Worm (Caenorhabditis elegans) whole organism, early embryonic: ENCODE data around the gene F49H12.3.

Source experiments
- B0310.2 ChIP-seq: sonication (generic microtip); optimal IDR thresholded peaks from 2 replicates; lab custom pipeline; 2016; ENCODE audit warnings: mild to moderate bottlenecking, missing genetic modification characterization, missing compliant biosample characterization
- F13C5.2 ChIP-seq: sonication (generic microtip); optimal IDR thresholded peaks from 2 replicates; lab custom pipeline; 2017; ENCODE audit warnings: mild to moderate bottlenecking, missing genetic modification characterization, inconsistent platforms, missing compliant biosample characterization
- aly-1 ChIP-seq: sonication (generic microtip); optimal IDR thresholded peaks from 2 replicates; lab custom pipeline; 2016; ENCODE audit warnings: missing genetic modification characterization, missing compliant biosample characterization
- ama-1 ChIP-seq: fragments of 150-350 bp; optimal IDR thresholded peaks from 2 replicates; lab custom pipeline; 2014
- ceh-13 ChIP-seq: fragments of 200-800 bp; sonication (Bioruptor generic); optimal IDR thresholded peaks from 2 replicates; lab custom pipeline; 2018; ENCODE audit warnings: mild to moderate bottlenecking, missing genetic modification characterization, missing compliant biosample characterization
- ceh-36 ChIP-seq: sonication (generic microtip); optimal IDR thresholded peaks from 2 replicates; lab custom pipeline; 2016; ENCODE audit warnings: missing genetic modification characterization, inconsistent platforms, missing compliant biosample characterization
- ets-7 ChIP-seq: sonication (generic microtip); optimal IDR thresholded peaks from 2 replicates; lab custom pipeline; 2016; ENCODE audit warnings: missing genotype, missing genetic modification characterization, missing compliant biosample characterization
- flt-1 ChIP-seq: fragments of 200-800 bp; sonication (Bioruptor generic); IDR thresholded peaks from 2 replicates; pipeline ENCODE4 v1.3.6; 2022; ENCODE audit warnings: missing genetic modification characterization, missing compliant biosample characterization
- hmbx-1 ChIP-seq: sonication (generic microtip); optimal IDR thresholded peaks from 2 replicates; lab custom pipeline; 2016; ENCODE audit warnings: mild to moderate bottlenecking, missing genetic modification characterization, missing compliant biosample characterization
- hmg-4 ChIP-seq: fragments of 200-800 bp; sonication (Bioruptor generic); optimal IDR thresholded peaks from 2 replicates; lab custom pipeline; 2018; ENCODE audit warnings: mild to moderate bottlenecking, missing genetic modification characterization, missing compliant biosample characterization
- hnd-1 ChIP-seq: sonication (generic microtip); optimal IDR thresholded peaks from 2 replicates; lab custom pipeline; 2016; ENCODE audit warnings: missing genetic modification characterization, missing compliant biosample characterization
- pes-1 ChIP-seq: fragments of 200-800 bp; sonication (Bioruptor generic); IDR thresholded peaks from 2 replicates; pipeline ENCODE4 v1.3.6; 2022; ENCODE audit warnings: missing genetic modification reagents, missing genetic modification characterization, missing compliant biosample characterization
- scrt-1 ChIP-seq: fragments of 200-800 bp; sonication (Bioruptor generic); IDR thresholded peaks from 2 replicates; pipeline ENCODE4 v1.3.6; 2022; ENCODE audit warnings: missing genetic modification characterization, missing compliant biosample characterization
- sea-1 ChIP-seq: fragments of 200-800 bp; sonication (Bioruptor generic); conservative IDR thresholded peaks from 2 replicates; pipeline ENCODE4 v1.3.6; 2022; ENCODE audit warnings: missing genetic modification characterization, missing compliant biosample characterization
- tbx-11 ChIP-seq: fragments of 200-800 bp; sonication (Bioruptor generic); IDR thresholded peaks from 2 replicates; pipeline ENCODE4 v1.3.6; 2022; ENCODE audit warnings: missing genetic modification characterization, missing compliant biosample characterization
- tbx-37 ChIP-seq: fragments of 200-800 bp; sonication (Bioruptor generic); conservative IDR thresholded peaks from 2 replicates; pipeline ENCODE4 v1.3.6; 2022; ENCODE audit warnings: missing genetic modification reagents, missing genetic modification characterization, missing compliant biosample characterization
- tra-4 ChIP-seq: sonication (generic microtip); optimal IDR thresholded peaks from 2 replicates; lab custom pipeline; 2017; ENCODE audit warnings: missing genetic modification characterization, missing compliant biosample characterization

F49H12.3 gene

ce11 chrX:2114171-2114570 lies 30.0 kb downstream of the F49H12.3 start:
- TF ChIP-seq tbx-11 (GFP tag; lab: Robert Waterston, UW) (no peak), sea-1 (no peak), hmbx-1 (tag; lab: Kevin White, UChicago) (no peak), aly-1 (tag; lab: Kevin White, UChicago) (no peak)

ce11 chrX:2116304-2116867 lies 32.2 kb downstream of the F49H12.3 start:
- TF ChIP-seq flt-1 (GFP tag; lab: Robert Waterston, UW) (no peak), hmbx-1 (tag; lab: Kevin White, UChicago) (no peak), ama-1 (lab: Kevin White, UChicago) (no peak), sea-1 (no peak), ceh-13 (GFP tag; lab: Kevin White, UChicago) (no peak), hmg-4 (GFP tag; lab: Kevin White, UChicago) (no peak), tra-4 (tag; lab: Kevin White, UChicago) (no peak), F13C5.2 (tag; lab: Kevin White, UChicago) (no peak), ets-7 (tag; lab: Kevin White, UChicago) (no peak), aly-1 (tag; lab: Kevin White, UChicago) (no peak), tbx-11 (GFP tag; lab: Robert Waterston, UW) (no peak), tbx-37 (GFP tag; lab: Robert Waterston, UW) (no peak), ceh-36 (no peak), hnd-1 (tag; lab: Kevin White, UChicago) (no peak), pes-1 (GFP tag; lab: Robert Waterston, UW) (no peak), scrt-1 (GFP tag; lab: Robert Waterston, UW) (no peak), B0310.2 (tag; lab: Kevin White, UChicago) (no peak)

ce11 chrX:2118162-2118561 lies 34.0 kb downstream of the F49H12.3 start, which contains the start of gene swip-10:
TSS of gene swip-10 (minus strand) at chrX:2118262.
- TF ChIP-seq F13C5.2 (tag; lab: Kevin White, UChicago) (no peak), tbx-37 (GFP tag; lab: Robert Waterston, UW) (no peak), hnd-1 (tag; lab: Kevin White, UChicago) (no peak), pes-1 (GFP tag; lab: Robert Waterston, UW) (no peak), sea-1 (no peak), hmbx-1 (tag; lab: Kevin White, UChicago) (no peak), tbx-11 (GFP tag; lab: Robert Waterston, UW) (no peak), flt-1 (GFP tag; lab: Robert Waterston, UW) (no peak), ets-7 (tag; lab: Kevin White, UChicago) (no peak), scrt-1 (GFP tag; lab: Robert Waterston, UW) (no peak), tra-4 (tag; lab: Kevin White, UChicago) (no peak), ama-1 (lab: Kevin White, UChicago) (no peak), B0310.2 (tag; lab: Kevin White, UChicago) (no peak), ceh-13 (GFP tag; lab: Kevin White, UChicago) (no peak), aly-1 (tag; lab: Kevin White, UChicago) (no peak), ceh-36 (no peak), hmg-4 (GFP tag; lab: Kevin White, UChicago) (no peak)

- TF ChIP-seq hmg-4 (GFP tag; lab: Kevin White, UChicago) (no peak), tbx-11 (GFP tag; lab: Robert Waterston, UW) (no peak), flt-1 (GFP tag; lab: Robert Waterston, UW) (no peak), ama-1 (lab: Kevin White, UChicago) (no peak), scrt-1 (GFP tag; lab: Robert Waterston, UW) (no peak), tra-4 (tag; lab: Kevin White, UChicago) (no peak), tbx-37 (GFP tag; lab: Robert Waterston, UW) (no peak), ceh-36 (no peak), B0310.2 (tag; lab: Kevin White, UChicago) (no peak), aly-1 (tag; lab: Kevin White, UChicago) (no peak)
Measured at ce11 chrX:2120961-2121360, 36.8 kb downstream of the F49H12.3 start, which contains the start of gene gpa-5. TSS of gene gpa-5 (minus strand) at chrX:2121061.

- TF ChIP-seq ceh-36 (no peak), tbx-37 (GFP tag; lab: Robert Waterston, UW) (no peak), ets-7 (tag; lab: Kevin White, UChicago) (no peak), pes-1 (GFP tag; lab: Robert Waterston, UW) (no peak), scrt-1 (GFP tag; lab: Robert Waterston, UW) (no peak), ceh-13 (GFP tag; lab: Kevin White, UChicago) (no peak), ama-1 (lab: Kevin White, UChicago) (no peak), tbx-11 (GFP tag; lab: Robert Waterston, UW) (no peak)
Measured at ce11 chrX:2130141-2130540, 46.0 kb downstream of the F49H12.3 start, which contains the start of gene F53B1.8. TSS of gene F53B1.8 (minus strand) at chrX:2130241.

ce11 chrX:2131650-2132049 lies 47.5 kb downstream of the F49H12.3 start, which contains the start of gene F53B1.9:
TSS of gene F53B1.9 (minus strand) at chrX:2131844.
- TF ChIP-seq flt-1 (GFP tag; lab: Robert Waterston, UW) (no peak), F13C5.2 (tag; lab: Kevin White, UChicago) (no peak), aly-1 (tag; lab: Kevin White, UChicago) (no peak)
